Worm (Caenorhabditis elegans) whole organism, L3 larva: Measurements from ENCODE around the gene F26A10.2.

Source experiments
- R02D3.7 ChIP-seq: fragments of 150-350 bp; optimal IDR thresholded peaks from 2 replicates; lab custom pipeline; 2014; ENCODE audit warnings: missing biosample characterization, missing genetic modification characterization
- aly-2 ChIP-seq: fragments of 150-350 bp; optimal IDR thresholded peaks from 2 replicates; lab custom pipeline; 2014; ENCODE audit warnings: missing biosample characterization, missing genetic modification characterization
- ceh-16 ChIP-seq: sonication (generic microtip); optimal IDR thresholded peaks from 2 replicates; lab custom pipeline; 2017; ENCODE audit warnings: missing biosample characterization, missing genetic modification characterization
- ceh-28 ChIP-seq: fragments of 150-350 bp; optimal IDR thresholded peaks from 2 replicates; lab custom pipeline; 2014; ENCODE audit warnings: missing biosample characterization, missing genetic modification reagents, missing genetic modification characterization
- ceh-82 ChIP-seq: fragments of 150-350 bp; optimal IDR thresholded peaks from 2 replicates; lab custom pipeline; 2014; ENCODE audit warnings: missing biosample characterization, missing genetic modification characterization
- ceh-9 ChIP-seq: sonication (generic microtip); optimal IDR thresholded peaks from 2 replicates; lab custom pipeline; 2018; ENCODE audit warnings: missing biosample characterization, missing genetic modification characterization
- daf-12 ChIP-seq: fragments of 150-350 bp; optimal IDR thresholded peaks from 2 replicates; lab custom pipeline; 2014; ENCODE audit warnings: missing biosample characterization, missing genetic modification reagents, missing genetic modification characterization
- egl-27 ChIP-seq: sonication (generic microtip); optimal IDR thresholded peaks from 4 replicates; lab custom pipeline; 2017; ENCODE audit warnings: missing biosample characterization, missing genetic modification reagents, missing genetic modification characterization
- egl-5 ChIP-seq: fragments of 150-350 bp; optimal IDR thresholded peaks from 2 replicates; lab custom pipeline; 2017; ENCODE audit warnings: missing biosample characterization, missing genetic modification reagents, missing genetic modification characterization, inconsistent platforms
- elt-1 ChIP-seq: fragments of 150-350 bp; optimal IDR thresholded peaks from 2 replicates; lab custom pipeline; 2014; ENCODE audit warnings: missing biosample characterization, missing genetic modification characterization
- elt-2 ChIP-seq: sonication (generic microtip); optimal IDR thresholded peaks from 2 replicates; lab custom pipeline; 2016; ENCODE audit warnings: missing genetic modification reagents, mild to moderate bottlenecking, missing genetic modification characterization, missing compliant biosample characterization
- elt-3 ChIP-seq, 3 experiments: fragments of 150-350 bp in 1 of 3; sonication (generic microtip) in 2 of 3; optimal IDR thresholded peaks; 2 replicates in 2 of 3; 4 replicates in 1 of 3; lab custom pipeline; 2014 to 2017; ENCODE audit warnings: missing biosample characterization in 3 of 3, missing genetic modification characterization in 3 of 3
- eor-1 ChIP-seq, 2 experiments: fragments of 150-350 bp; optimal IDR thresholded peaks; 2 replicates each; lab custom pipeline; 2014 to 2018; ENCODE audit warnings: missing biosample characterization in 2 of 2, missing genetic modification characterization in 2 of 2
- fkh-10 ChIP-seq: sonication (generic microtip); optimal IDR thresholded peaks from 2 replicates; lab custom pipeline; 2017; ENCODE audit warnings: missing biosample characterization, missing genetic modification reagents, missing genetic modification characterization
- fkh-2 ChIP-seq: fragments of 150-350 bp; optimal IDR thresholded peaks from 2 replicates; lab custom pipeline; 2014; ENCODE audit warnings: missing biosample characterization, missing genetic modification reagents, missing genetic modification characterization
- fos-1 ChIP-seq: fragments of 150-350 bp; optimal IDR thresholded peaks from 2 replicates; lab custom pipeline; 2014; ENCODE audit warnings: missing biosample characterization, missing genetic modification characterization
- hmg-11 ChIP-seq: sonication (generic microtip); optimal IDR thresholded peaks from 2 replicates; lab custom pipeline; 2016; ENCODE audit warnings: missing genetic modification characterization, missing compliant biosample characterization
- jun-1 ChIP-seq: fragments of 150-350 bp; optimal IDR thresholded peaks from 2 replicates; lab custom pipeline; 2014; ENCODE audit warnings: missing biosample characterization, missing genetic modification reagents, missing genetic modification characterization
- lin-39 ChIP-seq: fragments of 150-350 bp; optimal IDR thresholded peaks from 2 replicates; lab custom pipeline; 2018; ENCODE audit warnings: missing biosample characterization, missing genetic modification reagents, missing genetic modification characterization
- lsy-12 ChIP-seq: sonication (generic microtip); optimal IDR thresholded peaks from 2 replicates; lab custom pipeline; 2016; ENCODE audit warnings: mild to moderate bottlenecking, missing genetic modification characterization, missing compliant biosample characterization
- mdl-1 ChIP-seq: fragments of 150-350 bp; optimal IDR thresholded peaks from 2 replicates; lab custom pipeline; 2014; ENCODE audit warnings: missing biosample characterization, missing genetic modification characterization
- nfya-1 ChIP-seq: sonication (generic microtip); optimal IDR thresholded peaks from 2 replicates; lab custom pipeline; 2017; ENCODE audit warnings: missing genetic modification characterization, mild to moderate bottlenecking, missing compliant biosample characterization, antibody characterized with exemption, moderate library complexity; ENCODE audit not compliant: insufficient read depth
- nhr-12 ChIP-seq: fragments of 150-350 bp; optimal IDR thresholded peaks from 2 replicates; lab custom pipeline; 2014; ENCODE audit warnings: missing biosample characterization, missing genetic modification characterization
- nhr-23 ChIP-seq: fragments of 150-350 bp; optimal IDR thresholded peaks from 2 replicates; lab custom pipeline; 2014; ENCODE audit warnings: missing biosample characterization, missing genetic modification reagents, missing genetic modification characterization
- nhr-237 ChIP-seq: fragments of 150-350 bp; optimal IDR thresholded peaks from 2 replicates; lab custom pipeline; 2014; ENCODE audit warnings: missing biosample characterization, missing genetic modification characterization
- nhr-28 ChIP-seq: fragments of 150-350 bp; optimal IDR thresholded peaks from 2 replicates; lab custom pipeline; 2014; ENCODE audit warnings: missing biosample characterization, missing genetic modification characterization
- nhr-43 ChIP-seq: sonication (generic microtip); optimal IDR thresholded peaks from 2 replicates; lab custom pipeline; 2016; ENCODE audit warnings: mild to moderate bottlenecking, missing genetic modification characterization, missing compliant biosample characterization; ENCODE audit not compliant: poor library complexity, severe bottlenecking
- nhr-67 ChIP-seq: fragments of 150-350 bp; optimal IDR thresholded peaks from 2 replicates; lab custom pipeline; 2014; ENCODE audit warnings: missing biosample characterization, missing genetic modification characterization
- nhr-76 ChIP-seq: fragments of 150-350 bp; sonication (generic microtip); optimal IDR thresholded peaks from 5 replicates; lab custom pipeline; 2014; ENCODE audit warnings: missing biosample characterization, missing genetic modification characterization
- nhr-77 ChIP-seq: fragments of 150-350 bp; optimal IDR thresholded peaks from 2 replicates; lab custom pipeline; 2014; ENCODE audit warnings: missing biosample characterization, missing genetic modification characterization
- pha-4 ChIP-seq: fragments of 150-350 bp; optimal IDR thresholded peaks from 2 replicates; lab custom pipeline; 2014; ENCODE audit warnings: missing biosample characterization, missing genetic modification reagents, missing genetic modification characterization
- pqm-1 ChIP-seq: fragments of 150-350 bp; optimal IDR thresholded peaks from 2 replicates; lab custom pipeline; 2017; ENCODE audit warnings: missing biosample characterization, missing genetic modification characterization, inconsistent platforms
- sea-2 ChIP-seq: fragments of 150-350 bp; sonication (generic microtip); optimal IDR thresholded peaks from 4 replicates; lab custom pipeline; 2014; ENCODE audit warnings: missing biosample characterization, missing genetic modification reagents, missing genetic modification characterization
- skn-1 ChIP-seq: fragments of 150-350 bp; optimal IDR thresholded peaks from 2 replicates; lab custom pipeline; 2014; ENCODE audit warnings: missing biosample characterization, missing genetic modification characterization
- snpc-4 ChIP-seq: fragments of 150-350 bp; optimal IDR thresholded peaks from 2 replicates; lab custom pipeline; 2014; ENCODE audit warnings: missing biosample characterization, missing genetic modification characterization
- tbx-2 ChIP-seq: sonication (generic microtip); optimal IDR thresholded peaks from 2 replicates; lab custom pipeline; 2016; ENCODE audit warnings: mild to moderate bottlenecking, missing genetic modification characterization, missing compliant biosample characterization
- unc-39 ChIP-seq: sonication (generic microtip); optimal IDR thresholded peaks from 4 replicates; lab custom pipeline; 2017; ENCODE audit warnings: missing biosample characterization, missing genetic modification characterization
- zag-1 ChIP-seq: fragments of 150-350 bp; optimal IDR thresholded peaks from 2 replicates; lab custom pipeline; 2014; ENCODE audit warnings: missing biosample characterization, missing genetic modification characterization
- ztf-11 ChIP-seq: fragments of 150-350 bp; optimal IDR thresholded peaks from 2 replicates; lab custom pipeline; 2014; ENCODE audit warnings: missing biosample characterization, missing genetic modification characterization
- ztf-4 ChIP-seq: fragments of 150-350 bp; optimal IDR thresholded peaks from 2 replicates; lab custom pipeline; 2014; ENCODE audit warnings: missing biosample characterization, missing genetic modification characterization

The F26A10.2 gene

DNA sequence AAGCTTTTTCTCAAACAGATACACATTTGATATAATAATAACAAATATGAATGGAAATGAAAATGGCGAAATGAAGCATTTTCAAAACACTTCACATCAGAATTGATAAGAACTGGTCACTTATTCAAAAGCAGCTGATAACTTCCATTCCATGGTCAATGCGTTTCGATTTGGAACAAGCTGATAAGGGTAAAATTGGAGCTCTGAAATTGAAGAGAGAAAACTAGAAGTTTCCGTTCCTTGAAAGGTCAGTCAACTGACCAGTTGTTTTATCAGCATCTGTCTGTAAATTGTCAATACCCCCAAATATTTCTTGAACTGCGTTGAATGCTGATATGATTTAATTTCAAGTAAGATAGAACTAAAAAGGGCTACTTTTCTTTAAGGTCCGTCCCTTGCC, 7.1 kb upstream of the F26A10.2 start:
- TF ChIP-seq pha-4 (tag; lab: Kevin White, UChicago), result peak; percentile 22
- peak; percentile 24 for TF ChIP-seq pqm-1 (tag; lab: Kevin White, UChicago)
- no peak for TF ChIP-seq egl-27
- peak; percentile 39 for TF ChIP-seq elt-2
- no peak for TF ChIP-seq elt-1 (tag; lab: Kevin White, UChicago)
- TF ChIP-seq, all 47 proteins: peak for 3

DNA sequence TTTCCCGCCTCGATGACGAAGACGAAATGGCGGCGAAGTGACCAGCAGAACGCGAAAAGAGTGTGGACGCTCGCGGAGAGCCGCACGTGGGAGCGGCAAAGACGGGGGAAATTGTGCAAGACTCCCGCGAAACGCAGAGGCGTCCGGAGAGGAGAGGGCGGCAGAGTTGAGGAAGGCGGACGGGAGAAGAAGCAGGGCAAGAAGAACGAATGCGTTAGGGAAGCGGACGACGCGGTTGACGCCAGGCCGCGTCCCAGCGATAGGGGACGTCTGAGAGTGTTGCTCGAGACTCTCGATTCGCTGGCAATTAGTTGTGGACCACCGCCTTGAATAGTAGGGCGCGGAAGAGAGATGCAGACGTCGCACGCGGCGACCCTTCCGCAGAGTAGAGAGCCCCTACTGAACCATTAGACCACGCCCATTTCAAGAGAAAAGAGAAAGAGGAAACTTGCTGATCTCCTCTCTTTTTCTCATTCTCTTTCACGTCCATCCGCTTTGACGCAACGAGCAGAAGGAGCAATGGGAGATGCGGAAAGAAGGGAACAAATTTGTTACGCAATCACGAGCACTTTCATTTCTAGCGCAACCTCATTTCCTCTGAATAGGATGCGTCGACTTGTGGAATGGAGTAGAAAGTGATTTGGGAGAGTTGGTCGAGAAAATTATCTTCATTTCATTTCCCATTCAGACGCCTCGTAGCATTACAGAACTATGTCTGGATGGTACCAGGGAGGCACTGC, 6.2 kb upstream of the F26A10.2 start:
- TF ChIP-seq aly-2 (tag; lab: Kevin White, UChicago) (no peak), nhr-237 (tag; lab: Kevin White, UChicago) (no peak), nhr-77 (tag; lab: Kevin White, UChicago) (no peak), nhr-12 (no peak), fkh-10 (GFP tag; lab: Kevin White, UChicago) (no peak), egl-27 (no peak), ztf-11 (no peak), nfya-1 (tag; lab: Kevin White, UChicago) (peak; percentile 43), zag-1 (tag; lab: Kevin White, UChicago) (no peak), lin-39 (tag; lab: Kevin White, UChicago) (peak; percentile 14), nhr-76 (tag; lab: Kevin White, UChicago) (no peak), fos-1 (tag; lab: Kevin White, UChicago) (no peak), ceh-82 (no peak), unc-39 (tag; lab: Kevin White, UChicago) (no peak), pha-4 (tag; lab: Kevin White, UChicago) (no peak), hmg-11 (tag; lab: Kevin White, UChicago) (peak; percentile 46)

DNA sequence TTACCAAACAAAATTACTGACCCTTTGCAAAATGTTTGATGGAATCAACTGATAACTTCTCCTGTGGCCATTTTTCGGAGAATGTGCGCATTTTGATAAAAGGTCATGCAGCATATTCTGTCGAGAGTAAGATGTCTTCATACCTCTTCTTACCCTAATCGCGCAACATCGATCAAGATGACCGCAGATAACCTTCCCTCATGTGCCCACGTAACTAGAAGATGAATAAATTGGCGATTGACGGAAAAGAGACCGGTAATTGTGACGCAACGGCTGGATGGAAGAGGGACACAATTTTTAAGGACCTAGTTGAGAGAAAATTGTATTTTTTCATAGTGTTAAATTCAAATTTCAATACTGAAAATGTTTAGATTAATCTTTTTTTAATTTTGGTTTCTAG, 4.4 kb downstream of the F26A10.2 start:
- TF ChIP-seq lin-39 (tag; lab: Kevin White, UChicago) (no peak), ceh-28 (tag; lab: Kevin White, UChicago) (no peak), fkh-2 (tag; lab: Kevin White, UChicago) (no peak), elt-1 (tag; lab: Kevin White, UChicago) (no peak), pha-4 (tag; lab: Kevin White, UChicago) (no peak), nhr-12 (no peak), unc-39 (tag; lab: Kevin White, UChicago) (no peak), jun-1 (tag; lab: Kevin White, UChicago) (no peak), ceh-9 (tag; lab: Kevin White, UChicago) (no peak), hmg-11 (tag; lab: Kevin White, UChicago) (no peak), ztf-4 (no peak), nhr-77 (tag; lab: Kevin White, UChicago) (no peak), nhr-67 (tag; lab: Kevin White, UChicago) (no peak), eor-1 (tag; optimal IDR thresholded peaks at IDR 0.05; lab: Kevin White, UChicago) (no peak), mdl-1 (tag; lab: Kevin White, UChicago) (no peak), ceh-16 (tag; lab: Kevin White, UChicago) (no peak), snpc-4 (tag; lab: Kevin White, UChicago) (no peak), nhr-28 (tag; lab: Kevin White, UChicago) (no peak), R02D3.7 (tag; lab: Kevin White, UChicago) (no peak), egl-5 (no peak)

DNA sequence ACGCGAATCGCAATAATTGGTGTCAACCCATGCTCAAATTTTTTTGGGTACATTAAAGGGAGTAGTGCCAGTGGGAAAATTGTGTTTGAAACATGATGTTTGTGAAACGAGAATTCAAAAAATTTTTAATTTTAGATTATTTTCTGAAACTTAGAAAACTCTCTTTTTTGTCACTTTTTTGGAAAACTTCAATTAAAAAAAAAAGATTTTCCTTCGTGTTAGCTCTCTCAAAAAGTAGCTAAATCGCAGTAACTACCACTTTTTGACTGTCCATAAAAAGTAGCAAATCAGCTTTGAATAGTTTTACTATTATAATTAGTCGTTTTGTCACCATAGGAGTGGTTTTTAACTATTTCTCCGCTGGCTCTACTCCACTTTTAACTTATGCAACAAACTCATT, 4.8 kb downstream of the F26A10.2 start:
- no peak for TF ChIP-seq snpc-4 (tag; lab: Kevin White, UChicago)
- no peak for TF ChIP-seq lsy-12 (tag; lab: Kevin White, UChicago)
- TF ChIP-seq elt-3 (tag; optimal IDR thresholded peaks at IDR 0.05; lab: Kevin White, UChicago), result no peak
- no peak for TF ChIP-seq nhr-23 (tag; lab: Kevin White, UChicago)
- TF ChIP-seq pha-4 (tag; lab: Kevin White, UChicago), result no peak
- TF ChIP-seq daf-12 (tag; lab: Kevin White, UChicago), result no peak
- TF ChIP-seq hmg-11 (tag; lab: Kevin White, UChicago), result no peak
- no peak for TF ChIP-seq egl-27
- no peak for TF ChIP-seq lin-39 (tag; lab: Kevin White, UChicago)
- TF ChIP-seq nfya-1 (tag; lab: Kevin White, UChicago), result no peak
- no peak for TF ChIP-seq zag-1 (tag; lab: Kevin White, UChicago)
- no peak for TF ChIP-seq skn-1 (tag; lab: Kevin White, UChicago)
- TF ChIP-seq sea-2, result no peak
- no peak for TF ChIP-seq nhr-77 (tag; lab: Kevin White, UChicago)
- TF ChIP-seq nhr-237 (tag; lab: Kevin White, UChicago), result no peak
- TF ChIP-seq tbx-2, result no peak
- no peak for TF ChIP-seq nhr-43 (tag; lab: Kevin White, UChicago)
